Fruit fly (Drosophila melanogaster) whole organism, pupa: ENCODE measurements around the gene CG2574.

Experiments
- CG10348 ChIP-seq: fragments of 200-800 bp; sonication (Bioruptor generic); IDR thresholded peaks from 2 replicates; pipeline ENCODE4 v1.3.6; 2022; ENCODE audit warnings: missing biosample characterization, missing genetic modification characterization
- CG12605 ChIP-seq: fragments of 200-800 bp; sonication (Bioruptor generic); IDR thresholded peaks from 2 replicates; pipeline ENCODE4 v1.3.6; 2022; ENCODE audit warnings: missing biosample characterization, missing genetic modification characterization
- CG13204 ChIP-seq: fragments of 200-800 bp; sonication (Bioruptor generic); optimal IDR thresholded peaks from 2 replicates; lab custom pipeline; 2018; ENCODE audit warnings: missing biosample characterization, mild to moderate bottlenecking, missing genetic modification characterization, moderate library complexity
- CG17806 ChIP-seq: fragments of 200-800 bp; sonication (Bioruptor generic); optimal IDR thresholded peaks from 2 replicates; lab custom pipeline; 2018; ENCODE audit warnings: missing biosample characterization, mild to moderate bottlenecking, missing genetic modification characterization, moderate library complexity
- CG34367 ChIP-seq: fragments of 200-800 bp; sonication (Bioruptor generic); optimal IDR thresholded peaks from 2 replicates; lab custom pipeline; 2018; ENCODE audit warnings: missing biosample characterization, mild to moderate bottlenecking, missing genetic modification characterization
- CG8159 ChIP-seq: fragments of 200-800 bp; sonication (Bioruptor generic); optimal IDR thresholded peaks from 3 replicates; lab custom pipeline; 2018; ENCODE audit warnings: missing biosample characterization, mild to moderate bottlenecking, missing genetic modification characterization, moderate library complexity
- CG8301 ChIP-seq: fragments of 200-800 bp; sonication (Bioruptor generic); optimal IDR thresholded peaks from 2 replicates; lab custom pipeline; 2018; ENCODE audit warnings: missing biosample characterization, mild to moderate bottlenecking, missing genetic modification characterization
- CG9948 ChIP-seq: fragments of 200-800 bp; sonication (Bioruptor generic); optimal IDR thresholded peaks from 2 replicates; lab custom pipeline; 2018; ENCODE audit warnings: missing biosample characterization, mild to moderate bottlenecking, missing genetic modification characterization, moderate library complexity
- D1 ChIP-seq: fragments of 200-800 bp; sonication (Bioruptor generic); optimal IDR thresholded peaks from 2 replicates; lab custom pipeline; 2018; ENCODE audit warnings: missing biosample characterization, mild to moderate bottlenecking, missing genetic modification characterization, moderate library complexity
- EcR ChIP-seq: fragments of 200-800 bp; sonication (Bioruptor generic); optimal IDR thresholded peaks from 3 replicates; lab custom pipeline; 2019; ENCODE audit warnings: missing biosample characterization, missing genetic modification characterization, mild to moderate bottlenecking, moderate library complexity, missing genetic modification reagents
- Ets98B ChIP-seq: fragments of 200-800 bp; sonication (Bioruptor generic); IDR thresholded peaks from 2 replicates; pipeline ENCODE4 v1.3.6; 2022; ENCODE audit warnings: missing biosample characterization, missing genetic modification characterization
- Pif1A ChIP-seq: fragments of 200-800 bp; sonication (Bioruptor generic); optimal IDR thresholded peaks from 3 replicates; lab custom pipeline; 2016; ENCODE audit warnings: missing biosample characterization, missing genetic modification characterization
- Snoo ChIP-seq: fragments of 200-800 bp; sonication (Bioruptor generic); optimal IDR thresholded peaks from 3 replicates; lab custom pipeline; 2017; ENCODE audit warnings: missing biosample characterization, mild to moderate bottlenecking, missing genetic modification characterization, inconsistent platforms

DNA sequence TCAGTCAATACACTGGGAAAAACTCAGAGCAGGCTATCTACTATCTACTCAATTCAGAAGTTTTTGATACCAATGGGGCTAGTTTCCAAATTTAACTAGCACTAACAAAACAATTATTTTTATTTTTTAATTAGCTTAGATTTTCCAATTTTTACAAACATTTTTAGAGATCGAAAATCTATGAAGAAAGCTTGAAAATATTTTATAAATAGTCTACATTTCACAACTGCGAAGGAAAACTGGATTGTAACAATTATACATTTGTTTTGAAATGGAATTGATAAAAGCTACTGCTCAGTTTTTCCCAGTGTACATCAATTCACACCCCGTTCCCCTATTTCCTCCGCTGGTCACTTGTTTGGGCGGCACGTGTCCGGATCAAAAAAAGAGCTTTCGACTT is 39.2 kb downstream of the CG2574 start:
- TF ChIP-seq Ets98B: no peak
- TF ChIP-seq CG8159 (tag; lab: Kevin White, UChicago): no peak
- TF ChIP-seq Pif1A: no peak
- TF ChIP-seq CG17806 (tag; lab: Kevin White, UChicago): no peak
- no peak for TF ChIP-seq CG34367 (tag; lab: Kevin White, UChicago)
- TF ChIP-seq EcR: no peak
- TF ChIP-seq CG8301 (tag; lab: Kevin White, UChicago): peak; percentile 5
- TF ChIP-seq Snoo: no peak
- no peak for TF ChIP-seq CG12605 (GFP tag; lab: Robert Waterston, UW)
- no peak for TF ChIP-seq CG13204 (GFP tag; lab: Kevin White, UChicago)
- TF ChIP-seq D1 (tag; lab: Kevin White, UChicago): no peak
- no peak for TF ChIP-seq CG10348 (GFP tag; lab: Robert Waterston, UW)
- TF ChIP-seq CG9948 (tag; lab: Kevin White, UChicago): no peak
